Fruit fly (Drosophila melanogaster) Kc167 (cell line): Measurements from ENCODE around the gene CG42613.

Source experiments
- Myc ChIP-seq: fragments of >200 bp; optimal IDR thresholded peaks from 2 replicates; lab custom pipeline; 2017; ENCODE audit warnings: missing external identifiers
- Sin3A ChIP-seq: fragments of >200 bp; optimal IDR thresholded peaks from 2 replicates; lab custom pipeline; 2018; ENCODE audit warnings: missing external identifiers
- h ChIP-seq: fragments of >200 bp; optimal IDR thresholded peaks from 3 replicates; lab custom pipeline; 2018; ENCODE audit warnings: missing external identifiers
- insv ChIP-seq: fragments of >200 bp; optimal IDR thresholded peaks from 3 replicates; lab custom pipeline; 2018; ENCODE audit warnings: missing external identifiers
- psq ChIP-seq: fragments of >200 bp; optimal IDR thresholded peaks from 2 replicates; lab custom pipeline; 2017; ENCODE audit warnings: missing external identifiers
- ttk ChIP-seq: sonication (Bioruptor generic); optimal IDR thresholded peaks from 2 replicates; lab custom pipeline; 2017; ENCODE audit warnings: missing external identifiers

DNA sequence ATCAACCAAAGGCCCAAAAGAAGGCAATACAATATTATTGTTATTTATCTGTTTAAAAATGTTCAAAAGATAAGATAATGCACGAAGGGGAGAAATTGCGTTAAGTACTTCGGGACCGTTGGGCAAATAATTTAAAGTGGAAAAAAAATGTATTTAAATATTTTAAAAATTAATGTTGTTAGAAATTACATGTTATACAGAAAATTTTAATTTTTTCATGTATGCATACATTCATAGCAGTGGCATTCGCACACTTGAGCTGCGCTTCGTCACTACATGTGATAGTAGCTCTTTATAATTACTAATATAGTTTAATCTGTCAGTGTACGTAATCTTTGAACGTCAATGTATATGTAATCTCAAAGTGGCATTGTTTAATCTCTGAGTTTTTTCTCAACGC, 33.8 kb upstream of the CG42613 start:
- no peak for TF ChIP-seq Myc (lab: Kevin White, UChicago)
- TF ChIP-seq h = no peak
- TF ChIP-seq Sin3A = no peak
- TF ChIP-seq insv (lab: Kevin White, UChicago) = no peak
- no peak for TF ChIP-seq psq (lab: Kevin White, UChicago)
- TF ChIP-seq ttk (lab: Kevin White, UChicago) = no peak
